Worm (Caenorhabditis elegans) whole organism, late embryonic: ENCODE data around the gene srd-26.

ENCODE experiments used
- elt-4 ChIP-seq: sonication (generic microtip); optimal IDR thresholded peaks from 2 replicates; lab custom pipeline; 2016; ENCODE audit warnings: missing genetic modification characterization, missing compliant biosample characterization
- eyg-1 ChIP-seq: sonication (generic microtip); optimal IDR thresholded peaks from 2 replicates; lab custom pipeline; 2016; ENCODE audit warnings: missing genotype, missing genetic modification characterization, missing compliant biosample characterization
- zip-5 ChIP-seq: sonication (generic microtip); optimal IDR thresholded peaks from 2 replicates; lab custom pipeline; 2016; ENCODE audit warnings: missing genetic modification characterization, missing compliant biosample characterization

ce11 chrV:14167629-14168028 is 4.8 kb upstream of the srd-26 start, which contains the start of gene ocam-1:
- TF ChIP-seq zip-5 (no peak), elt-4 (tag; lab: Kevin White, UChicago) (no peak), eyg-1 (no peak)
